Worm (Caenorhabditis elegans) whole organism, young adult: ENCODE results near the gene pdi-2.
A peak's percentile ranks its signal among the peaks of the same experiment; 100 is the strongest.

Experiments
- B0261.1 ChIP-seq: sonication (generic microtip); optimal IDR thresholded peaks from 2 replicates; lab custom pipeline; 2016; ENCODE audit warnings: mild to moderate bottlenecking, missing genetic modification characterization, moderate library complexity, missing compliant biosample characterization
- F49E8.2 ChIP-seq: sonication (generic microtip); optimal IDR thresholded peaks from 3 replicates; lab custom pipeline; 2017; ENCODE audit warnings: missing genetic modification characterization, mild to moderate bottlenecking, missing compliant biosample characterization, antibody characterized with exemption, moderate library complexity; ENCODE audit not compliant: insufficient read depth
- F55B11.4 ChIP-seq: sonication (generic microtip); optimal IDR thresholded peaks from 2 replicates; lab custom pipeline; 2016; ENCODE audit warnings: missing compliant biosample characterization, missing genetic modification characterization, borderline replicate concordance; ENCODE audit not compliant: insufficient read depth
- F57C9.4 ChIP-seq: sonication (generic microtip); optimal IDR thresholded peaks from 2 replicates; lab custom pipeline; 2017; ENCODE audit warnings: mild to moderate bottlenecking, missing genetic modification characterization, missing compliant biosample characterization
- K12H6.12 ChIP-seq: fragments of 200-800 bp; sonication (Bioruptor generic); optimal IDR thresholded peaks from 2 replicates; lab custom pipeline; 2018; ENCODE audit warnings: mild to moderate bottlenecking, missing genetic modification characterization, missing compliant biosample characterization
- T26A5.8 ChIP-seq: sonication (generic microtip); optimal IDR thresholded peaks from 2 replicates; lab custom pipeline; 2016; ENCODE audit warnings: missing genetic modification characterization, missing compliant biosample characterization
- Y79H2A.3 ChIP-seq: fragments of 200-800 bp; sonication (Bioruptor generic); conservative IDR thresholded peaks from 2 replicates; pipeline ENCODE4 v1.3.6; 2022; ENCODE audit warnings: missing genetic modification reagents, missing genetic modification characterization, missing compliant biosample characterization
- ZK185.1 ChIP-seq: sonication (generic microtip); optimal IDR thresholded peaks from 2 replicates; lab custom pipeline; 2016; ENCODE audit warnings: mild to moderate bottlenecking, missing genetic modification characterization, missing compliant biosample characterization; ENCODE audit not compliant: poor library complexity, severe bottlenecking
- aptf-3 ChIP-seq: fragments of 200-800 bp; sonication (Bioruptor generic); IDR thresholded peaks from 2 replicates; pipeline ENCODE4 v1.3.6; 2022; ENCODE audit warnings: missing genetic modification characterization, missing compliant biosample characterization
- attf-3 ChIP-seq: fragments of 200-800 bp; sonication (Bioruptor generic); conservative IDR thresholded peaks from 2 replicates; pipeline ENCODE4 v1.3.6; 2022; ENCODE audit warnings: missing genetic modification reagents, missing genetic modification characterization, missing compliant biosample characterization
- attf-5 ChIP-seq: fragments of 200-800 bp; sonication (Bioruptor generic); optimal IDR thresholded peaks from 2 replicates; lab custom pipeline; 2018; ENCODE audit warnings: mild to moderate bottlenecking, missing genetic modification characterization, missing compliant biosample characterization
- bed-2 ChIP-seq: fragments of 200-800 bp; sonication (Bioruptor generic); IDR thresholded peaks from 2 replicates; pipeline ENCODE4 v1.3.6; 2022; ENCODE audit warnings: missing genetic modification reagents, missing genetic modification characterization, missing compliant biosample characterization
- ccch-3 ChIP-seq: fragments of 200-800 bp; sonication (Bioruptor generic); optimal IDR thresholded peaks from 2 replicates; lab custom pipeline; 2018; ENCODE audit warnings: mild to moderate bottlenecking, missing genetic modification characterization, missing compliant biosample characterization
- cebp-1 ChIP-seq, 2 experiments: fragments of 200-800 bp in 1 of 2; sonication (Bioruptor generic) in 1 of 2; sonication (generic microtip) in 1 of 2; IDR thresholded peaks in 1 of 2; optimal IDR thresholded peaks in 1 of 2; 2 replicates each; pipeline versions ENCODE4 v1.3.6 to Lab custom; 2017 to 2022; ENCODE audit warnings: missing compliant biosample characterization in 2 of 2, missing genetic modification characterization in 2 of 2, mild to moderate bottlenecking in 1 of 2, missing genetic modification reagents in 1 of 2, moderate library complexity in 1 of 2
- ceh-100 ChIP-seq: fragments of 200-800 bp; sonication (Bioruptor generic); IDR thresholded peaks from 2 replicates; pipeline ENCODE4 v1.3.6; 2022; ENCODE audit warnings: missing genetic modification reagents, missing genetic modification characterization, missing compliant biosample characterization
- ceh-58 ChIP-seq: fragments of 200-800 bp; sonication (Bioruptor generic); IDR thresholded peaks from 2 replicates; pipeline ENCODE4 v1.3.6; 2022; ENCODE audit warnings: missing genetic modification characterization, missing compliant biosample characterization
- ceh-79 ChIP-seq: sonication (generic microtip); optimal IDR thresholded peaks from 2 replicates; lab custom pipeline; 2017; ENCODE audit warnings: mild to moderate bottlenecking, missing genetic modification characterization, missing compliant biosample characterization
- die-1 ChIP-seq: sonication (generic microtip); optimal IDR thresholded peaks from 2 replicates; lab custom pipeline; 2016; ENCODE audit warnings: missing genotype, mild to moderate bottlenecking, missing genetic modification characterization, missing compliant biosample characterization
- dox-1 ChIP-seq: fragments of 200-800 bp; sonication (Bioruptor generic); IDR thresholded peaks from 2 replicates; pipeline ENCODE4 v1.3.6; 2022; ENCODE audit warnings: missing genetic modification reagents, missing genetic modification characterization, missing compliant biosample characterization
- egl-18 ChIP-seq: fragments of 200-800 bp; sonication (Bioruptor generic); IDR thresholded peaks from 2 replicates; pipeline ENCODE4 v1.3.6; 2022; ENCODE audit warnings: missing genetic modification reagents, missing genetic modification characterization, missing compliant biosample characterization
- him-1 ChIP-seq: sonication (generic microtip); optimal IDR thresholded peaks from 2 replicates; lab custom pipeline; 2016; ENCODE audit warnings: missing genotype, missing genetic modification reagents, missing genetic modification characterization, missing compliant biosample characterization
- hlh-12 ChIP-seq: sonication (generic microtip); optimal IDR thresholded peaks from 2 replicates; lab custom pipeline; 2016; ENCODE audit warnings: missing genetic modification characterization, missing compliant biosample characterization
- hrde-1 ChIP-seq: sonication (generic microtip); optimal IDR thresholded peaks from 2 replicates; lab custom pipeline; 2016; ENCODE audit warnings: missing genetic modification characterization, mild to moderate bottlenecking, missing compliant biosample characterization, moderate library complexity, missing genotype, missing genetic modification reagents, borderline replicate concordance
- lin-26 ChIP-seq: fragments of 200-800 bp; sonication (Bioruptor generic); IDR thresholded peaks from 2 replicates; pipeline ENCODE4 v1.3.6; 2022; ENCODE audit warnings: missing genetic modification reagents, missing genetic modification characterization, missing compliant biosample characterization
- lin-40 ChIP-seq: sonication (generic microtip); optimal IDR thresholded peaks from 2 replicates; lab custom pipeline; 2016; ENCODE audit warnings: missing genetic modification characterization, mild to moderate bottlenecking, missing compliant biosample characterization, missing genotype, missing genetic modification reagents
- madf-3 ChIP-seq: fragments of 200-800 bp; sonication (Bioruptor generic); IDR thresholded peaks from 2 replicates; pipeline ENCODE4 v1.3.6; 2022; ENCODE audit warnings: missing genetic modification reagents, missing genetic modification characterization, missing compliant biosample characterization
- madf-8 ChIP-seq: fragments of 200-800 bp; sonication (Bioruptor generic); conservative IDR thresholded peaks from 2 replicates; pipeline ENCODE4 v1.3.6; 2022; ENCODE audit warnings: missing genetic modification reagents, missing genetic modification characterization, missing compliant biosample characterization
- mcd-1 ChIP-seq: fragments of 200-800 bp; sonication (Bioruptor generic); IDR thresholded peaks from 2 replicates; pipeline ENCODE4 v1.3.6; 2022; ENCODE audit warnings: missing genetic modification reagents, missing genetic modification characterization, missing compliant biosample characterization
- mes-4 ChIP-seq: sonication (generic microtip); optimal IDR thresholded peaks from 2 replicates; lab custom pipeline; 2016; ENCODE audit warnings: missing genotype, missing genetic modification characterization, missing compliant biosample characterization
- nfya-2 ChIP-seq: fragments of 200-800 bp; sonication (Bioruptor generic); IDR thresholded peaks from 2 replicates; pipeline ENCODE4 v1.3.6; 2022; ENCODE audit warnings: missing genetic modification reagents, missing genetic modification characterization, missing compliant biosample characterization
- nhr-120 ChIP-seq: fragments of 200-800 bp; sonication (Bioruptor generic); IDR thresholded peaks from 2 replicates; pipeline ENCODE4 v1.3.6; 2022; ENCODE audit warnings: missing genetic modification characterization, missing compliant biosample characterization
- nhr-80 ChIP-seq: sonication (generic microtip); optimal IDR thresholded peaks from 2 replicates; lab custom pipeline; 2016; ENCODE audit warnings: missing genetic modification characterization, missing compliant biosample characterization
- pbrm-1 ChIP-seq: fragments of 200-800 bp; sonication (Bioruptor generic); IDR thresholded peaks from 2 replicates; pipeline ENCODE4 v1.3.6; 2022; ENCODE audit warnings: missing genetic modification reagents, missing genetic modification characterization, missing compliant biosample characterization
- rpc-1 ChIP-seq, 2 experiments: fragments of 150-350 bp in 1 of 2; sonication (generic microtip) in 1 of 2; optimal IDR thresholded peaks; 2 replicates each; lab custom pipeline; 2014 to 2018; ENCODE audit warnings: missing biosample characterization in 1 of 2, missing genetic modification characterization in 1 of 2, missing genetic modification reagents in 1 of 2, missing genotype in 1 of 2
- sdz-38 ChIP-seq: sonication (generic microtip); optimal IDR thresholded peaks from 2 replicates; lab custom pipeline; 2016; ENCODE audit warnings: missing genotype, missing genetic modification characterization, missing compliant biosample characterization
- snpc-1.3 ChIP-seq: sonication (generic microtip); optimal IDR thresholded peaks from 2 replicates; lab custom pipeline; 2017; ENCODE audit warnings: missing genetic modification characterization, mild to moderate bottlenecking, missing compliant biosample characterization, antibody characterized with exemption, moderate library complexity, missing genotype, missing genetic modification reagents; ENCODE audit not compliant: insufficient read depth
- snpc-3.4 ChIP-seq: sonication (generic microtip); optimal IDR thresholded peaks from 2 replicates; lab custom pipeline; 2017; ENCODE audit warnings: missing genetic modification characterization, mild to moderate bottlenecking, missing compliant biosample characterization, antibody characterized with exemption, moderate library complexity, missing genotype, missing genetic modification reagents
- snpc-4 ChIP-seq, 5 experiments: fragments of 150-350 bp in 1 of 5; sonication (generic microtip) in 4 of 5; optimal IDR thresholded peaks; 2 replicates each; lab custom pipeline; 2014 to 2018; ENCODE audit warnings: missing genetic modification characterization in 5 of 5, missing biosample characterization in 3 of 5, antibody characterized with exemption in 2 of 5, mild to moderate bottlenecking in 2 of 5, missing compliant biosample characterization in 2 of 5, missing genotype in 2 of 5, moderate library complexity in 2 of 5, missing genetic modification reagents in 1 of 5
- tbp1 ChIP-seq: fragments of 200-800 bp; sonication (Bioruptor generic); optimal IDR thresholded peaks from 2 replicates; lab custom pipeline; 2018; ENCODE audit warnings: mild to moderate bottlenecking, missing genetic modification characterization, missing compliant biosample characterization
- tlf-1 ChIP-seq: fragments of 200-800 bp; sonication (Bioruptor generic); optimal IDR thresholded peaks from 2 replicates; lab custom pipeline; 2018; ENCODE audit warnings: mild to moderate bottlenecking, missing genetic modification characterization, missing compliant biosample characterization
- ztf-18 ChIP-seq: sonication (generic microtip); optimal IDR thresholded peaks from 2 replicates; lab custom pipeline; 2016; ENCODE audit warnings: missing genotype, mild to moderate bottlenecking, missing genetic modification characterization, missing compliant biosample characterization
- ztf-22 ChIP-seq: fragments of 200-800 bp; sonication (Bioruptor generic); optimal IDR thresholded peaks from 2 replicates; lab custom pipeline; 2018; ENCODE audit warnings: mild to moderate bottlenecking, missing genetic modification characterization, moderate library complexity, missing compliant biosample characterization
- ztf-25 ChIP-seq: fragments of 200-800 bp; sonication (Bioruptor generic); IDR thresholded peaks from 2 replicates; pipeline ENCODE4 v1.3.6; 2022; ENCODE audit warnings: missing genetic modification reagents, missing genetic modification characterization, missing compliant biosample characterization

The pdi-2 gene

DNA sequence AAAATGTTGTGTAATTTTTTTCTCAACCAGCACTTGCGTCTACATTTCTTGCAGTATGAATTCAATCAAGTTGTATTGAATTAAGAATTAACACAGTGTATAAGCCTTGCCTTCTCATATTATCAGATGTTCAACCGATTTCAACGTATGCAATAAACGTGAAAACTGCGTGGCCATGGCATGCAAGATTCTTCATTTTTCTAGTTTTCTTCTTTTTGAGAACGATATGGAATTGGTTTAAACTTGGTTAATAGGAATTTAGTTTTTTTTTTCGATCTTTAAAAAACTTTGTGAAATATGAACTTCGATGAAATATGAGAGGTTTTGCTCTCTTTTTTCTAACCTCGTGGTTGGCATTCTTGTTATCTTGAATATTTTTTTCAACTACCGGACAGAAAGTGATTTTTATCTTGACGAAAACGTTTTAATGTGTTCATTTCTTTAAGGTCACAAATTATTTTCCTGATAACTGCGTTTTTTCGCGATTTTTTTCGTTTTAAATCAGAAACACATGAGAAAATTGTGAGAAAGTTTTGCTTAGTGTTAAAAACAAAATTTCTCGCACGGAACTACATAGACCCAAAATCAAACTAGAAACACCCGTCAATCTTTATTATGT lies 6.6 kb downstream of the pdi-2 start:
- TF ChIP-seq lin-26 (GFP tag; lab: Robert Waterston, UW), result no peak
- peak; percentile 16 for TF ChIP-seq lin-40 (tag; lab: Kevin White, UChicago)
- TF ChIP-seq K12H6.12, result no peak
- peak; percentile 77 for TF ChIP-seq nhr-80
- no peak for TF ChIP-seq madf-3 (GFP tag; lab: Robert Waterston, UW)

- TF ChIP-seq hrde-1 (tag; lab: Kevin White, UChicago) (no peak), F49E8.2 (tag; lab: Kevin White, UChicago) (no peak), F55B11.4 (no peak), ceh-100 (GFP tag; lab: Robert Waterston, UW) (no peak), hlh-12 (tag; lab: Kevin White, UChicago) (no peak), tlf-1 (GFP tag; lab: Kevin White, UChicago) (peak; percentile 66), ccch-3 (GFP tag; lab: Kevin White, UChicago) (no peak), him-1 (tag; lab: Kevin White, UChicago) (no peak), die-1 (tag; lab: Kevin White, UChicago) (peak; percentile 22), ztf-25 (GFP tag; lab: Robert Waterston, UW) (no peak), egl-18 (GFP tag; lab: Robert Waterston, UW) (no peak), cebp-1 (GFP tag; IDR thresholded peaks at IDR 0.05; lab: Robert Waterston, UW) (0 out of 2 replicates have a peak, but pooled peaks have one; percentile 36), cebp-1 (tag; optimal IDR thresholded peaks at IDR 0.05; lab: Kevin White, UChicago) (peak; percentile 78), mcd-1 (GFP tag; lab: Robert Waterston, UW) (peak; percentile 38; the same call in 1 of the 2 replicates), ceh-58 (GFP tag; lab: Robert Waterston, UW) (no peak), rpc-1 (optimal IDR thresholded peaks at IDR 0.05; lab: Kevin White, UChicago) (no peak), rpc-1 (tag; optimal IDR thresholded peaks at IDR 0.05; lab: Kevin White, UChicago) (no peak), pbrm-1 (0 out of 2 replicates have a peak, but pooled peaks have one; percentile 26), ztf-22 (GFP tag; lab: Kevin White, UChicago) (peak; percentile 86), T26A5.8 (tag; lab: Kevin White, UChicago) (no peak), sdz-38 (tag; lab: Kevin White, UChicago) (no peak), ztf-18 (no peak), snpc-4 (GFP tag; optimal IDR thresholded peaks at IDR 0.05; lab: Kevin White, UChicago) (no peak), snpc-4 (tag; optimal IDR thresholded peaks at IDR 0.05; lab: Kevin White, UChicago) (peak in 3 of 4 experiments; percentile 33 to 46 (median 44)), snpc-3.4 (no peak), madf-8 (no peak), ceh-79 (no peak), nhr-120 (no peak), nhr-80 (peak; percentile 100), nfya-2 (GFP tag; lab: Robert Waterston, UW) (no peak), Y79H2A.3 (GFP tag; lab: Robert Waterston, UW) (no peak), bed-2 (GFP tag; lab: Robert Waterston, UW) (no peak), dox-1 (peak; percentile 88), tbp1 (GFP tag; lab: Kevin White, UChicago) (peak; percentile 60), snpc-1.3 (tag; lab: Kevin White, UChicago) (no peak), aptf-3 (no peak), attf-3 (GFP tag; lab: Robert Waterston, UW) (no peak), mes-4 (tag; lab: Kevin White, UChicago) (no peak), ZK185.1 (tag; lab: Kevin White, UChicago) (peak; percentile 5), F57C9.4 (tag; lab: Kevin White, UChicago) (no peak), B0261.1 (no peak), attf-5 (GFP tag; lab: Kevin White, UChicago) (peak; percentile 63)
Measured at ce11 chrX:4532160-4532741, 8.3 kb downstream of the pdi-2 start, which contains the start of gene nhr-35. Gene nhr-35, plus strand, starts transcription at chrX:4532691.
